Fruit fly (Drosophila melanogaster): ENCODE data around the gene Tk.

The Tk gene

DNA sequence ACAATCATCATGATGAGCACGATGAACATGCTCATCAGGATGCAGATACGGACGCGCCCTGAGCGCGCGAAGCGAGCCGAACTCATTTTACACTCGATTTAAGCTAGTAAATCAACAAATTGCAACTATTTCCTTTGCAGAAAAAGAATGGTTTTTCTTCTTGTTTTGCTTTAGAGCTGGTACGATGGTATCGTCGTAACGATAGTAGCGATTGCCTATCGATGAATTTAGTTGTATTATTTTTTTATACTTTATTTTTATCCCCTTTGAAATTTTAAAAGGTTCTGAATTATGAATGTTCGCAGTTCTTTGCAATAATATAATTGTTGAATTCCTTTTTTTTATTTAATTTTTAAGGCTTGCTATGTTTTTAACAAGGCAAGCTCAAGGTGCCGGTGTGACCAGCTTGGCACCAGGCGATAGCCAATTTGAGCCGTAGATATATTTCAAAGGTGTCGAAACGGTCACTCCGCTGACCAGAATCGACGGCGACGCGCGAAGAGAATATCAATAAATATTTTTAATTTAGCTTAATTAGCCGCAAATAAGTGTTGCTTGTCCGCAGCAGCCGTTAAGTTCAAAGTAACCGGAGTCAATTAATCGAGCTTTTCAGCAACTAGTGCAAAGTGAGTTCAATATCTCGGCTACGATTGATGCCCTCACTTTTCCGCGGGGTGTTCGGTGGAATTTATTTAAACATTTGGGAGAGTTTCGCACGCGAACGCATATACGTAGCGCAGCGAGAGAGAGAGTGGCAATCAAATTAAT is 37.8 kb downstream of the Tk start, which contains the start of the genes CG12213 and GC1 (continued):
- TF ChIP-seq MESR4 (GFP tag; optimal IDR thresholded peaks at IDR 0.05) (peak; percentile 69), CG17186 (GFP tag; optimal IDR thresholded peaks at IDR 0.05) (peak; percentile 18), CG10267 (tag; optimal IDR thresholded peaks at IDR 0.05) (peak; percentile 82), CG15514 (GFP tag; optimal IDR thresholded peaks at IDR 0.05) (peak; percentile 69), sim (GFP tag; IDR thresholded peaks at IDR 0.05) (no peak), ATbp (GFP tag; optimal IDR thresholded peaks at IDR 0.05) (no peak), jigr1 (GFP tag; IDR thresholded peaks at IDR 0.05) (peak; percentile 89; the same call in 1 of the 3 replicates), HmgD (GFP tag; optimal IDR thresholded peaks at IDR 0.05) (peak; percentile 23), crol (GFP tag; IDR thresholded peaks at IDR 0.05) (peak; percentile 72), CG9932 (GFP tag; IDR thresholded peaks at IDR 0.05) (peak; percentile 73; the same call in 1 of the 2 replicates), Med (GFP tag) (peak; percentile 85), CG15269 (tag; optimal IDR thresholded peaks at IDR 0.05) (no peak), cg (GFP tag; optimal IDR thresholded peaks at IDR 0.05) (no peak), dati (GFP tag; IDR thresholded peaks at IDR 0.05) (no peak), NFAT (GFP tag; IDR thresholded peaks at IDR 0.05) (0 out of 2 replicates have a peak, but pooled peaks have one; percentile 28), CG32772 (GFP tag; IDR thresholded peaks at IDR 0.05) (no peak), Max (GFP tag; optimal IDR thresholded peaks at IDR 0.05) (peak; percentile 55), CG31388 (GFP tag; optimal IDR thresholded peaks at IDR 0.05) (no peak), Sox100B (GFP tag; optimal IDR thresholded peaks at IDR 0.05) (peak; percentile 3), CG13775 (GFP tag; optimal IDR thresholded peaks at IDR 0.05) (peak; percentile 7), GATAe (GFP tag; conservative IDR thresholded peaks at IDR 0.05) (no peak), CG12744 (GFP tag; optimal IDR thresholded peaks at IDR 0.05) (no peak), hkb (optimal IDR thresholded peaks at IDR 0.05) (no peak), hkb (GFP tag; IDR thresholded peaks at IDR 0.05) (no peak), wek (GFP tag; optimal IDR thresholded peaks at IDR 0.05) (peak; percentile 2), CG12659 (GFP tag; optimal IDR thresholded peaks at IDR 0.05) (peak; percentile 83), CG10274 (GFP tag; optimal IDR thresholded peaks at IDR 0.05) (no peak), Ets97D (GFP tag; optimal IDR thresholded peaks at IDR 0.05) (peak; percentile 68), Dip3 (GFP tag; optimal IDR thresholded peaks at IDR 0.05) (no peak), BtbVII (GFP tag; optimal IDR thresholded peaks at IDR 0.05) (no peak), Dek (tag; optimal IDR thresholded peaks at IDR 0.05) (peak; percentile 56), vnd (GFP tag; IDR thresholded peaks at IDR 0.05; ENCODE audit: partially characterized antibody) (peak; percentile 98), Myb (GFP tag; optimal IDR thresholded peaks at IDR 0.05) (peak; percentile 30), B-H2 (GFP tag; optimal IDR thresholded peaks at IDR 0.05) (no peak), sens (GFP tag) (peak; percentile 88), CG4617 (GFP tag; optimal IDR thresholded peaks at IDR 0.05; ENCODE audit: borderline replicate concordance) (peak; percentile 65), nmo (GFP tag; optimal IDR thresholded peaks at IDR 0.05) (peak; percentile 80), CG18262 (tag; optimal IDR thresholded peaks at IDR 0.05) (peak; percentile 38), unc-4 (GFP tag; IDR thresholded peaks at IDR 0.05; ENCODE audit: partially characterized antibody) (peak; percentile 99), grn (GFP tag; optimal IDR thresholded peaks at IDR 0.05) (peak; percentile 44), MBD-R2 (GFP tag; IDR thresholded peaks at IDR 0.05) (peak; percentile 62), Opbp (GFP tag; IDR thresholded peaks at IDR 0.05; ENCODE audit: partially characterized antibody) (peak; percentile 97), crc (GFP tag; optimal IDR thresholded peaks at IDR 0.05) (no peak), Stat92E (GFP tag; optimal IDR thresholded peaks at IDR 0.05) (no peak), CG12219 (GFP tag; optimal IDR thresholded peaks at IDR 0.05) (no peak), Vsx1 (GFP tag; optimal IDR thresholded peaks at IDR 0.05) (peak; percentile 93), CG1602 (GFP tag; optimal IDR thresholded peaks at IDR 0.05) (no peak), CG6791 (GFP tag; IDR thresholded peaks at IDR 0.05; ENCODE audit: partially characterized antibody) (peak; percentile 94), Taf1 (GFP tag; IDR thresholded peaks at IDR 0.05) (no peak)
